Fruit fly (Drosophila melanogaster): Measurements from ENCODE around the gene CG11380.

dm6 chrX:1173564-1173963 lies 17.5 kb upstream of the CG11380 start:
- no peak for TF ChIP-seq Sp1 (GFP tag; optimal IDR thresholded peaks at IDR 0.05)
- TF ChIP-seq GATAd (GFP tag; optimal IDR thresholded peaks at IDR 0.05): no peak
- no peak for TF ChIP-seq Hr83 (GFP tag; optimal IDR thresholded peaks at IDR 0.05; ENCODE audit: poor library complexity, severe bottlenecking)
- no peak for TF ChIP-seq foxo (GFP tag; optimal IDR thresholded peaks at IDR 0.05)
- TF ChIP-seq dmrt93B (GFP tag; optimal IDR thresholded peaks at IDR 0.05): no peak
- TF ChIP-seq usp (GFP tag; optimal IDR thresholded peaks at IDR 0.05): no peak
- TF ChIP-seq fru (GFP tag; optimal IDR thresholded peaks at IDR 0.05): no peak
- TF ChIP-seq dl (GFP tag; optimal IDR thresholded peaks at IDR 0.05; ENCODE audit: insufficient read depth in 1 of 2, partially characterized antibody in 2 of 2): no peak
